Worm (Caenorhabditis elegans): ENCODE data around the gene F56A8.9.

The F56A8.9 gene

ce11 chrIII:13275784-13276183, 21.3 kb downstream of the F56A8.9 start (continued):
- TF ChIP-seq hmg-1.2 (GFP tag; IDR thresholded peaks at IDR 0.05) (peak; percentile 67; the same call in 1 of the 2 replicates), lin-35 (GFP tag; optimal IDR thresholded peaks at IDR 0.05) (peak in 1 of 3 experiments; percentile 58), mcd-1 (GFP tag; IDR thresholded peaks at IDR 0.05) (peak; percentile 48), atf-7 (tag; optimal IDR thresholded peaks at IDR 0.05) (peak; percentile 27), ceh-100 (GFP tag; IDR thresholded peaks at IDR 0.05) (0 out of 2 replicates have a peak, but pooled peaks have one; percentile 9), sptf-2 (GFP tag; optimal IDR thresholded peaks at IDR 0.05) (no peak), ztf-22 (GFP tag; optimal IDR thresholded peaks at IDR 0.05) (no peak), rec-8 (tag; optimal IDR thresholded peaks at IDR 0.05) (no peak), nhr-179 (tag; optimal IDR thresholded peaks at IDR 0.05) (no peak), F39B2.1 (GFP tag; IDR thresholded peaks at IDR 0.05) (no peak), mes-4 (tag; optimal IDR thresholded peaks at IDR 0.05) (no peak), ZK185.1 (tag; optimal IDR thresholded peaks at IDR 0.05; ENCODE audit: poor library complexity, severe bottlenecking) (no peak), hmg-20 (GFP tag; IDR thresholded peaks at IDR 0.05) (no peak), bed-1 (GFP tag; IDR thresholded peaks at IDR 0.05) (no peak), F23B12.7 (tag; optimal IDR thresholded peaks at IDR 0.05; ENCODE audit: insufficient read depth) (no peak), zfh-2 (GFP tag; conservative IDR thresholded peaks at IDR 0.05) (peak; percentile 94), hlh-26 (GFP tag; conservative IDR thresholded peaks at IDR 0.05) (no peak), egrh-3 (GFP tag; IDR thresholded peaks at IDR 0.05) (peak; percentile 53), pbrm-1 (GFP tag; IDR thresholded peaks at IDR 0.05) (peak; percentile 29; the same call in 1 of the 2 replicates), lsy-27 (tag; optimal IDR thresholded peaks at IDR 0.05; ENCODE audit: borderline replicate concordance, insufficient read depth) (no peak), ama-1 (optimal IDR thresholded peaks at IDR 0.05) (no peak), ama-1 (GFP tag; optimal IDR thresholded peaks at IDR 0.05) (no peak), attf-5 (GFP tag; optimal IDR thresholded peaks at IDR 0.05) (peak; percentile 62), dox-1 (GFP tag; IDR thresholded peaks at IDR 0.05) (peak; percentile 66), aptf-3 (GFP tag; IDR thresholded peaks at IDR 0.05) (no peak), K12H6.12 (tag; optimal IDR thresholded peaks at IDR 0.05) (peak; percentile 68), cebp-1 (GFP tag; IDR thresholded peaks at IDR 0.05) (no peak), cebp-1 (tag; optimal IDR thresholded peaks at IDR 0.05) (peak; percentile 70), C17E4.6 (GFP tag; IDR thresholded peaks at IDR 0.05) (no peak), pha-4 (tag; optimal IDR thresholded peaks at IDR 0.05) (no peak), madf-3 (GFP tag; IDR thresholded peaks at IDR 0.05) (no peak)

ce11 chrIII:13276958-13277357, 22.5 kb downstream of the F56A8.9 start, which contains the start of gene unc-64:
Gene unc-64 (plus strand): TSS chrIII:13277258.
- TF ChIP-seq B0336.3 (GFP tag; IDR thresholded peaks at IDR 0.05), result no peak
- no peak for TF ChIP-seq let-607 (tag; optimal IDR thresholded peaks at IDR 0.05)
- TF ChIP-seq mcd-1 (GFP tag; IDR thresholded peaks at IDR 0.05), result no peak
- no peak for TF ChIP-seq him-1 (tag; optimal IDR thresholded peaks at IDR 0.05)
- no peak for TF ChIP-seq dpl-1 (GFP tag; optimal IDR thresholded peaks at IDR 0.05)
- no peak for TF ChIP-seq nhr-90 (tag; optimal IDR thresholded peaks at IDR 0.05)
- TF ChIP-seq ceh-79 (tag; optimal IDR thresholded peaks at IDR 0.05), result no peak
- no peak for TF ChIP-seq akir-1 (GFP tag; optimal IDR thresholded peaks at IDR 0.05)
- TF ChIP-seq nhr-120 (GFP tag; IDR thresholded peaks at IDR 0.05), result no peak
- TF ChIP-seq atf-7 (tag; optimal IDR thresholded peaks at IDR 0.05), result no peak
- no peak for TF ChIP-seq attf-5 (GFP tag; optimal IDR thresholded peaks at IDR 0.05)
- no peak for TF ChIP-seq zim-3 (tag; optimal IDR thresholded peaks at IDR 0.05)
- TF ChIP-seq ets-4 (GFP tag; optimal IDR thresholded peaks at IDR 0.05), result no peak
- no peak for TF ChIP-seq ztf-25 (GFP tag; IDR thresholded peaks at IDR 0.05)
- TF ChIP-seq fkh-3 (tag; optimal IDR thresholded peaks at IDR 0.05), result no peak
- no peak for TF ChIP-seq lin-26 (GFP tag; IDR thresholded peaks at IDR 0.05)
- no peak for TF ChIP-seq tbx-9 (tag; optimal IDR thresholded peaks at IDR 0.05; ENCODE audit: borderline replicate concordance)
- TF ChIP-seq ztf-18 (tag; optimal IDR thresholded peaks at IDR 0.05), result no peak

All from whole organism, young adult.